Worm (Caenorhabditis elegans) whole organism, L1 larva: ENCODE data around the gene prp-9.

Experiments
- C04F5.9 ChIP-seq: sonication (generic microtip); optimal IDR thresholded peaks from 2 replicates; lab custom pipeline; 2016; ENCODE audit warnings: missing genetic modification characterization, missing compliant biosample characterization
- F16B12.6 ChIP-seq: fragments of 150-350 bp; optimal IDR thresholded peaks from 2 replicates; lab custom pipeline; 2014; ENCODE audit warnings: missing biosample characterization, missing genetic modification characterization
- aha-1 ChIP-seq: fragments of 150-350 bp; optimal IDR thresholded peaks from 2 replicates; lab custom pipeline; 2014; ENCODE audit warnings: missing biosample characterization, missing genetic modification characterization
- aly-2 ChIP-seq: fragments of 150-350 bp; optimal IDR thresholded peaks from 2 replicates; lab custom pipeline; 2014; ENCODE audit warnings: missing biosample characterization, missing genetic modification characterization
- ceh-82 ChIP-seq, 3 experiments: fragments of 150-350 bp in 1 of 3; sonication (generic microtip) in 2 of 3; optimal IDR thresholded peaks; 2 replicates each; lab custom pipeline; 2014 to 2017; ENCODE audit warnings: missing biosample characterization in 3 of 3, missing genetic modification characterization in 3 of 3
- ceh-88 ChIP-seq: fragments of 200-800 bp; sonication (Bioruptor generic); IDR thresholded peaks from 2 replicates; pipeline ENCODE4 v1.3.6; 2022; ENCODE audit warnings: missing genetic modification characterization, missing compliant biosample characterization
- ceh-90 ChIP-seq: sonication (generic microtip); optimal IDR thresholded peaks from 2 replicates; lab custom pipeline; 2016; ENCODE audit warnings: missing genetic modification characterization, missing compliant biosample characterization
- ces-1 ChIP-seq: fragments of 150-350 bp; optimal IDR thresholded peaks from 2 replicates; lab custom pipeline; 2014; ENCODE audit warnings: missing biosample characterization, missing genetic modification reagents, missing genetic modification characterization
- dsc-1 ChIP-seq: sonication (generic microtip); optimal IDR thresholded peaks from 2 replicates; lab custom pipeline; 2016; ENCODE audit warnings: mild to moderate bottlenecking, missing genetic modification characterization, missing compliant biosample characterization
- efl-1 ChIP-seq, 4 experiments: fragments of 150-350 bp; optimal IDR thresholded peaks in 3 of 4; peaks in 1 of 4; 1 replicate in 1 of 4; 2 replicates in 3 of 4; lab custom pipeline; 2014; ENCODE audit warnings: missing biosample characterization in 2 of 4, missing genetic modification characterization in 2 of 4, missing genetic modification reagents in 2 of 4
- efl-3 ChIP-seq: fragments of 200-800 bp; sonication (Bioruptor generic); optimal IDR thresholded peaks from 2 replicates; lab custom pipeline; 2018; ENCODE audit warnings: mild to moderate bottlenecking, missing genetic modification characterization, missing compliant biosample characterization
- egl-13 ChIP-seq: sonication (generic microtip); optimal IDR thresholded peaks from 2 replicates; lab custom pipeline; 2016; ENCODE audit warnings: missing genotype, missing genetic modification reagents, missing genetic modification characterization, missing compliant biosample characterization
- egl-27 ChIP-seq, 2 experiments: fragments of 150-350 bp in 1 of 2; sonication (generic microtip); optimal IDR thresholded peaks; 3 replicates each; lab custom pipeline; 2017 to 2018; ENCODE audit warnings: missing biosample characterization in 2 of 2, missing genetic modification characterization in 2 of 2, missing genetic modification reagents in 2 of 2
- fkh-4 ChIP-seq: sonication (generic microtip); optimal IDR thresholded peaks from 2 replicates; lab custom pipeline; 2016; ENCODE audit warnings: missing compliant biosample characterization, missing genetic modification characterization, borderline replicate concordance
- fos-1 ChIP-seq: fragments of 150-350 bp; optimal IDR thresholded peaks from 2 replicates; lab custom pipeline; 2014; ENCODE audit warnings: missing biosample characterization, missing genetic modification characterization
- irx-1 ChIP-seq: sonication (generic microtip); optimal IDR thresholded peaks from 2 replicates; lab custom pipeline; 2016; ENCODE audit warnings: missing genetic modification characterization, missing compliant biosample characterization
- jun-1 ChIP-seq: fragments of 150-350 bp; optimal IDR thresholded peaks from 2 replicates; lab custom pipeline; 2014; ENCODE audit warnings: missing biosample characterization, missing genetic modification reagents, missing genetic modification characterization
- lin-35 ChIP-seq, 2 experiments: fragments of 150-350 bp; optimal IDR thresholded peaks; 2 replicates each; lab custom pipeline; 2014; ENCODE audit warnings: missing biosample characterization in 2 of 2, missing genetic modification characterization in 2 of 2, missing genetic modification reagents in 2 of 2
- mef-2 ChIP-seq: fragments of 150-350 bp; optimal IDR thresholded peaks from 2 replicates; lab custom pipeline; 2014; ENCODE audit warnings: missing biosample characterization, missing genetic modification characterization
- nhr-12 ChIP-seq: sonication (generic microtip); optimal IDR thresholded peaks from 2 replicates; lab custom pipeline; 2017; ENCODE audit warnings: missing biosample characterization, missing genetic modification characterization
- nhr-20 ChIP-seq: sonication (generic microtip); optimal IDR thresholded peaks from 2 replicates; lab custom pipeline; 2016; ENCODE audit warnings: mild to moderate bottlenecking, missing genetic modification characterization, missing compliant biosample characterization
- nhr-237 ChIP-seq: fragments of 150-350 bp; optimal IDR thresholded peaks from 2 replicates; lab custom pipeline; 2014; ENCODE audit warnings: missing biosample characterization, missing genetic modification characterization
- nhr-28 ChIP-seq: fragments of 150-350 bp; optimal IDR thresholded peaks from 2 replicates; lab custom pipeline; 2014; ENCODE audit warnings: missing biosample characterization, missing genetic modification characterization
- nhr-47 ChIP-seq: sonication (generic microtip); optimal IDR thresholded peaks from 2 replicates; lab custom pipeline; 2016; ENCODE audit warnings: mild to moderate bottlenecking, missing genetic modification characterization, moderate library complexity, missing compliant biosample characterization
- nhr-77 ChIP-seq: fragments of 150-350 bp; optimal IDR thresholded peaks from 2 replicates; lab custom pipeline; 2014; ENCODE audit warnings: missing biosample characterization, missing genetic modification characterization
- nhr-84 ChIP-seq: sonication (generic microtip); optimal IDR thresholded peaks from 2 replicates; lab custom pipeline; 2017; ENCODE audit warnings: missing biosample characterization, missing genetic modification characterization
- nhr-90 ChIP-seq: sonication (generic microtip); optimal IDR thresholded peaks from 2 replicates; lab custom pipeline; 2016; ENCODE audit warnings: mild to moderate bottlenecking, missing genetic modification characterization, missing compliant biosample characterization; ENCODE audit not compliant: poor library complexity
- pag-3 ChIP-seq: sonication (generic microtip); optimal IDR thresholded peaks from 2 replicates; lab custom pipeline; 2017; ENCODE audit warnings: missing genetic modification characterization, mild to moderate bottlenecking, missing compliant biosample characterization, antibody characterized with exemption, borderline replicate concordance; ENCODE audit not compliant: insufficient read depth
- pax-3 ChIP-seq: fragments of 200-800 bp; sonication (Bioruptor generic); optimal IDR thresholded peaks from 2 replicates; lab custom pipeline; 2018; ENCODE audit warnings: mild to moderate bottlenecking, missing genetic modification characterization, moderate library complexity, missing compliant biosample characterization
- pqm-1 ChIP-seq: sonication (generic microtip); optimal IDR thresholded peaks from 3 replicates; lab custom pipeline; 2017; ENCODE audit warnings: missing biosample characterization, missing genetic modification characterization
- rnt-1 ChIP-seq: sonication (generic microtip); optimal IDR thresholded peaks from 2 replicates; lab custom pipeline; 2016; ENCODE audit warnings: mild to moderate bottlenecking, missing genetic modification characterization, moderate library complexity, missing compliant biosample characterization
- snu-23 ChIP-seq: sonication (generic microtip); optimal IDR thresholded peaks from 2 replicates; lab custom pipeline; 2016; ENCODE audit warnings: missing genetic modification characterization, missing compliant biosample characterization
- sox-4 ChIP-seq: sonication (generic microtip); optimal IDR thresholded peaks from 2 replicates; lab custom pipeline; 2016; ENCODE audit warnings: missing genetic modification characterization, missing compliant biosample characterization
- tbx-2 ChIP-seq: sonication (generic microtip); optimal IDR thresholded peaks from 2 replicates; lab custom pipeline; 2016; ENCODE audit warnings: missing genetic modification characterization, missing compliant biosample characterization
- unc-130 ChIP-seq: fragments of 150-350 bp; optimal IDR thresholded peaks from 2 replicates; lab custom pipeline; 2017; ENCODE audit warnings: missing biosample characterization, missing genetic modification characterization, inconsistent platforms
- unc-30 ChIP-seq: sonication (generic microtip); optimal IDR thresholded peaks from 2 replicates; lab custom pipeline; 2017; ENCODE audit warnings: missing biosample characterization, missing genetic modification characterization
- unc-86 ChIP-seq: sonication (generic microtip); optimal IDR thresholded peaks from 2 replicates; lab custom pipeline; 2016; ENCODE audit warnings: missing genetic modification characterization, missing compliant biosample characterization
- unc-98 ChIP-seq: fragments of 200-800 bp; sonication (Bioruptor generic); IDR thresholded peaks from 2 replicates; pipeline ENCODE4 v1.3.6; 2022; ENCODE audit warnings: missing genetic modification characterization, missing compliant biosample characterization
- zag-1 ChIP-seq: fragments of 150-350 bp; optimal IDR thresholded peaks from 2 replicates; lab custom pipeline; 2014; ENCODE audit warnings: missing biosample characterization, missing genetic modification characterization
- zip-4 ChIP-seq: fragments of 200-800 bp; sonication (Bioruptor generic); optimal IDR thresholded peaks from 2 replicates; lab custom pipeline; 2018; ENCODE audit warnings: mild to moderate bottlenecking, missing genetic modification characterization, moderate library complexity, missing compliant biosample characterization

prp-9 gene

DNA sequence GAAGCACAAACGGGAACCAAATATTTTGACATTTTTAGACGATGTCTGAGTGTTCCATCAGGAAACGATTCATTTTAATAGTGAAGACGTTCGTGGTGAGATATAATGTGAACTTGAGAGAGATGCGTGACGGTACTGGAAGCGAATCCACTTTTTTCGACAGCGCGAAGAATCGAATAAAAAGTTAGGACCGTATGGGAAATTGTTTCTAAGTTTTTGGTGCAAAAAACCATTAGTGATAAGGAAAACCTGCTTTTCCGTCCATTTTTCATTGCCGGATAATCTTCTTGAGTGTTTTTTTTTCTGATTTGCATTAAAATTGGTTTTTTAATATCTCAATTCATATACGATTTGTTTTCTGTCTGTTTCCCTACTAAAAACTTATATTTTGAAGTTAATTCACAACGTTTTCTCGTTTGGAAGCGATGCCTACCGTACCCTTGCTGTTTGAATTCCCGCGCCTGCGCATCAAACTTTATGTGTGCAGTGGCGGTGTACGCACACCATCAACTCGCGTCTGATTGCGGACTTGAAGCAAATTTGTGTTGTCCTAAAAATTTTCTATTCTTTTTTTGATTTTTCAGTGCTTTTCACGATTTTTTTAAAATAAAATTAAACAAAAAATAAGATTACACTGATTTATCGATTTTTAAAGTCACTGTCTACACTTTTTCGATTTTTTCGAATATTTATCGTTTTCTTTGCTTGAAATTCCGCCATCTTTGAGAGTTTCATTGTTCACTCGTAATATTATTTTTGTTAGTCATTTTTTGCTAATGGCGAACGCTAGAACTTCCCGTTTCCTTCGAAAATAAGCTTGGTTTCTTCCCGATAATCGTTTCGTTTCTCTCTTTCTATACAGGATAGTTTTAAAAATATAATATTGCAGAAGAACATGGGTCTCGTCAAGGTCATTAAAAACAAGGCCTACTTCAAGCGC, 44.1 kb upstream of the prp-9 start, which contains the start of the genes col-38 and rpl-5 (continued):
- TF ChIP-seq mef-2 (tag; lab: Kevin White, UChicago) (peak; percentile 29), nhr-20 (tag; lab: Kevin White, UChicago) (peak; percentile 95), ces-1 (no peak), rnt-1 (tag; lab: Kevin White, UChicago) (peak; percentile 92), nhr-47 (peak; percentile 91), ceh-82 (tag; optimal IDR thresholded peaks at IDR 0.05; lab: Kevin White, UChicago) (peak; percentile 73 to 96 (median 77)), pqm-1 (no peak), efl-1 (optimal IDR thresholded peaks at IDR 0.05; lab: Kevin White, UChicago) (peak; percentile 82 to 98), efl-1 (GFP tag; optimal IDR thresholded peaks at IDR 0.05 in 1 of 2; lab: Kevin White, UChicago) (peak; percentile 97 to 100), C04F5.9 (tag; lab: Kevin White, UChicago) (peak; percentile 85), ceh-88 (GFP tag; lab: Robert Waterston, UW) (peak; percentile 79), F16B12.6 (peak; percentile 98), nhr-90 (tag; lab: Kevin White, UChicago) (peak; percentile 84), pag-3 (tag; lab: Kevin White, UChicago) (no peak), unc-86 (tag; lab: Kevin White, UChicago) (peak; percentile 79), ceh-90 (tag; lab: Kevin White, UChicago) (peak; percentile 34), zag-1 (tag; lab: Kevin White, UChicago) (no peak), zip-4 (GFP tag; lab: Kevin White, UChicago) (peak; percentile 47), egl-13 (peak; percentile 74), lin-35 (GFP tag; optimal IDR thresholded peaks at IDR 0.05; lab: Kevin White, UChicago) (peak; percentile 98 to 99), nhr-12 (tag; lab: Kevin White, UChicago) (no peak), nhr-28 (tag; lab: Kevin White, UChicago) (no peak), fos-1 (tag; lab: Kevin White, UChicago) (peak; percentile 79), sox-4 (tag; lab: Kevin White, UChicago) (peak; percentile 30), snu-23 (GFP tag; lab: Kevin White, UChicago) (peak; percentile 95), aha-1 (tag; lab: Kevin White, UChicago) (peak; percentile 59), jun-1 (tag; lab: Kevin White, UChicago) (peak; percentile 81), tbx-2 (tag; lab: Kevin White, UChicago) (peak; percentile 91), fkh-4 (peak; percentile 11), egl-27 (tag; optimal IDR thresholded peaks at IDR 0.05; lab: Kevin White, UChicago) (no peak), pax-3 (tag; lab: Kevin White, UChicago) (peak; percentile 82), nhr-77 (tag; lab: Kevin White, UChicago) (peak; percentile 87), nhr-84 (tag; lab: Kevin White, UChicago) (no peak), unc-130 (peak; percentile 96), irx-1 (tag; lab: Kevin White, UChicago) (peak; percentile 54), nhr-237 (tag; lab: Kevin White, UChicago) (peak; percentile 78), efl-3 (GFP tag; lab: Kevin White, UChicago) (no peak), dsc-1 (tag; lab: Kevin White, UChicago) (peak; percentile 82), aly-2 (tag; lab: Kevin White, UChicago) (peak; percentile 30), unc-30 (tag; lab: Kevin White, UChicago) (no peak), unc-98 (GFP tag; lab: Robert Waterston, UW) (no peak)
- TF ChIP-seq, all 84 proteins: peak for 60
